Fruit fly (Drosophila melanogaster) whole organism, wandering third instar larva: ENCODE measurements around the gene mino.

ENCODE experiments used
- CrebA ChIP-seq: fragments of 200-800 bp; sonication (Bioruptor generic); optimal IDR thresholded peaks from 2 replicates; lab custom pipeline; 2016; ENCODE audit warnings: missing biosample characterization, mild to moderate bottlenecking, missing genetic modification characterization, borderline replicate concordance
- N ChIP-seq: fragments of >200 bp; optimal IDR thresholded peaks from 2 replicates; lab custom pipeline; 2018; ENCODE audit warnings: missing biosample characterization, missing external identifiers, missing genetic modification characterization
- h ChIP-seq: fragments of 200-800 bp; sonication (Bioruptor generic); optimal IDR thresholded peaks from 3 replicates; lab custom pipeline; 2016; ENCODE audit warnings: missing biosample characterization, mild to moderate bottlenecking, missing genetic modification characterization
- lola ChIP-seq: fragments of >200 bp; optimal IDR thresholded peaks from 2 replicates; lab custom pipeline; 2017; ENCODE audit warnings: missing biosample characterization, missing genetic modification characterization

DNA sequence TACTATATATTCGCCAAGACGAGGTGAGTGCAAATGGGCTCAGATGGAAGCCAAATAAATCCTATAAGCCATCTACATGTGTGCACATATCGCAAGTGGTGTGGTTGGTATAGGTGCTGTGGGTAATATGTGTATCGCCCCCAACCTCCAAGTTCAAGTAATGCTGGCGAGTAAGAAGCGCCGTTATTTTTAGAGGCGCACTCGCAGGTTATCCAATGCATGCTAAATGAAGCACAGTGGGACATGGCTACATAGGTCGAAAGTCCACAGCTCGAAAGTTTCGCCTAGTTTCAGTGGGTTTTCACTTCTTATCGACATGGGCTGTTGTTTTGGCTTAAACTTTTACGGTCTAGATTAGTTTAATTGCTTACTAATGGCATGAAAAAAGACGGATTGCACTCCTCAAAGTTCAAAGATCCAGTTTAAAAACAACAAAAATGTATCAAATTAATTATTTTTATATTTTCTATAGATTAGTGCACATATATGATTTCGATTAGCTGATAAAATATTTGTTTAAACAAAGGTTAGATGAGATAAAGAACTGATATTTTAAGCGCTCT lies 1.1 kb downstream of the mino start:
- TF ChIP-seq lola (GFP tag; lab: Kevin White, UChicago) (no peak), h (GFP tag; lab: Kevin White, UChicago) (no peak), N (GFP tag; lab: Kevin White, UChicago) (no peak), CrebA (no peak)
